Worm (Caenorhabditis elegans) whole organism, L1 larva: ENCODE measurements around the gene crb-3.
A peak's percentile ranks its signal among the peaks of the same experiment; 100 is the strongest.

Experiments
- C16A3.4 ChIP-seq: fragments of 150-350 bp; optimal IDR thresholded peaks from 2 replicates; lab custom pipeline; 2014; ENCODE audit warnings: missing biosample characterization, missing genetic modification characterization
- C34B4.2 ChIP-seq: sonication (generic microtip); optimal IDR thresholded peaks from 2 replicates; lab custom pipeline; 2017; ENCODE audit warnings: mild to moderate bottlenecking, missing genetic modification characterization, missing compliant biosample characterization
- F16B12.6 ChIP-seq: fragments of 150-350 bp; optimal IDR thresholded peaks from 2 replicates; lab custom pipeline; 2014; ENCODE audit warnings: missing biosample characterization, missing genetic modification characterization
- alr-1 ChIP-seq: fragments of 200-800 bp; sonication (Bioruptor generic); optimal IDR thresholded peaks from 2 replicates; lab custom pipeline; 2018; ENCODE audit warnings: borderline replicate concordance, mild to moderate bottlenecking, missing genetic modification characterization, missing compliant biosample characterization
- blmp-1 ChIP-seq: fragments of 150-350 bp; optimal IDR thresholded peaks from 2 replicates; lab custom pipeline; 2014; ENCODE audit warnings: missing biosample characterization, missing genetic modification characterization
- ceh-63 ChIP-seq: fragments of 200-800 bp; sonication (Bioruptor generic); optimal IDR thresholded peaks from 2 replicates; lab custom pipeline; 2018; ENCODE audit warnings: mild to moderate bottlenecking, missing genetic modification characterization, missing compliant biosample characterization
- ceh-8 ChIP-seq: fragments of 200-800 bp; sonication (Bioruptor generic); optimal IDR thresholded peaks from 2 replicates; lab custom pipeline; 2018; ENCODE audit warnings: mild to moderate bottlenecking, missing genetic modification characterization, moderate library complexity, missing compliant biosample characterization
- ces-1 ChIP-seq: fragments of 150-350 bp; optimal IDR thresholded peaks from 2 replicates; lab custom pipeline; 2014; ENCODE audit warnings: missing biosample characterization, missing genetic modification reagents, missing genetic modification characterization
- dpl-1 ChIP-seq, 3 experiments: fragments of 150-350 bp in 2 of 3; sonication (generic microtip) in 1 of 3; optimal IDR thresholded peaks; 2 replicates each; lab custom pipeline; 2014 to 2017; ENCODE audit warnings: missing biosample characterization in 3 of 3, missing genetic modification characterization in 3 of 3, missing genetic modification reagents in 3 of 3
- efl-1 ChIP-seq, 4 experiments: fragments of 150-350 bp; optimal IDR thresholded peaks in 3 of 4; peaks in 1 of 4; 1 replicate in 1 of 4; 2 replicates in 3 of 4; lab custom pipeline; 2014; ENCODE audit warnings: missing biosample characterization in 2 of 4, missing genetic modification characterization in 2 of 4, missing genetic modification reagents in 2 of 4
- elt-2 ChIP-seq: sonication (generic microtip); optimal IDR thresholded peaks from 2 replicates; lab custom pipeline; 2016; ENCODE audit warnings: missing genetic modification characterization, mild to moderate bottlenecking, inconsistent platforms, missing compliant biosample characterization, missing genetic modification reagents
- ets-5 ChIP-seq: fragments of 200-800 bp; sonication (Bioruptor generic); IDR thresholded peaks from 2 replicates; pipeline ENCODE4 v1.3.6; 2022; ENCODE audit warnings: missing genetic modification characterization, missing compliant biosample characterization
- fkh-10 ChIP-seq: sonication (generic microtip); optimal IDR thresholded peaks from 2 replicates; lab custom pipeline; 2017; ENCODE audit warnings: missing biosample characterization, missing genetic modification reagents, missing genetic modification characterization
- fkh-8 ChIP-seq: sonication (generic microtip); optimal IDR thresholded peaks from 2 replicates; lab custom pipeline; 2016; ENCODE audit warnings: mild to moderate bottlenecking, missing genetic modification characterization, missing compliant biosample characterization
- hlh-4 ChIP-seq: sonication (generic microtip); optimal IDR thresholded peaks from 2 replicates; lab custom pipeline; 2016; ENCODE audit warnings: mild to moderate bottlenecking, missing genetic modification characterization, missing compliant biosample characterization
- jun-1 ChIP-seq: fragments of 150-350 bp; optimal IDR thresholded peaks from 2 replicates; lab custom pipeline; 2014; ENCODE audit warnings: missing biosample characterization, missing genetic modification reagents, missing genetic modification characterization
- lin-15B ChIP-seq: fragments of 150-350 bp; sonication (generic microtip); optimal IDR thresholded peaks from 3 replicates; lab custom pipeline; 2014; ENCODE audit warnings: missing biosample characterization, missing genetic modification characterization
- lin-35 ChIP-seq, 2 experiments: fragments of 150-350 bp; optimal IDR thresholded peaks; 2 replicates each; lab custom pipeline; 2014; ENCODE audit warnings: missing biosample characterization in 2 of 2, missing genetic modification characterization in 2 of 2, missing genetic modification reagents in 2 of 2
- lir-3 ChIP-seq: sonication (generic microtip); optimal IDR thresholded peaks from 2 replicates; lab custom pipeline; 2016; ENCODE audit warnings: mild to moderate bottlenecking, missing genetic modification characterization, moderate library complexity, missing compliant biosample characterization; ENCODE audit not compliant: poor library complexity
- lsy-2 ChIP-seq, 2 experiments: fragments of 150-350 bp; optimal IDR thresholded peaks; 2 replicates each; lab custom pipeline; 2014; ENCODE audit warnings: missing biosample characterization in 2 of 2, missing genetic modification characterization in 2 of 2
- mep-1 ChIP-seq: fragments of 150-350 bp; optimal IDR thresholded peaks from 2 replicates; lab custom pipeline; 2014; ENCODE audit warnings: missing biosample characterization, missing genetic modification characterization
- nhr-12 ChIP-seq: sonication (generic microtip); optimal IDR thresholded peaks from 2 replicates; lab custom pipeline; 2017; ENCODE audit warnings: missing biosample characterization, missing genetic modification characterization
- nhr-19 ChIP-seq: fragments of 200-800 bp; sonication (Bioruptor generic); conservative IDR thresholded peaks from 2 replicates; pipeline ENCODE4 v1.3.6; 2022; ENCODE audit warnings: missing genetic modification characterization, missing compliant biosample characterization
- nhr-237 ChIP-seq: fragments of 150-350 bp; optimal IDR thresholded peaks from 2 replicates; lab custom pipeline; 2014; ENCODE audit warnings: missing biosample characterization, missing genetic modification characterization
- nhr-47 ChIP-seq: sonication (generic microtip); optimal IDR thresholded peaks from 2 replicates; lab custom pipeline; 2016; ENCODE audit warnings: mild to moderate bottlenecking, missing genetic modification characterization, moderate library complexity, missing compliant biosample characterization
- nhr-76 ChIP-seq: sonication (generic microtip); optimal IDR thresholded peaks from 2 replicates; lab custom pipeline; 2017; ENCODE audit warnings: missing biosample characterization, missing genetic modification characterization
- nhr-90 ChIP-seq: sonication (generic microtip); optimal IDR thresholded peaks from 2 replicates; lab custom pipeline; 2016; ENCODE audit warnings: mild to moderate bottlenecking, missing genetic modification characterization, missing compliant biosample characterization; ENCODE audit not compliant: poor library complexity
- pag-3 ChIP-seq: sonication (generic microtip); optimal IDR thresholded peaks from 2 replicates; lab custom pipeline; 2017; ENCODE audit warnings: missing genetic modification characterization, mild to moderate bottlenecking, missing compliant biosample characterization, antibody characterized with exemption, borderline replicate concordance; ENCODE audit not compliant: insufficient read depth
- pax-3 ChIP-seq: fragments of 200-800 bp; sonication (Bioruptor generic); optimal IDR thresholded peaks from 2 replicates; lab custom pipeline; 2018; ENCODE audit warnings: mild to moderate bottlenecking, missing genetic modification characterization, moderate library complexity, missing compliant biosample characterization
- snpc-4 ChIP-seq: fragments of 150-350 bp; optimal IDR thresholded peaks from 2 replicates; lab custom pipeline; 2014; ENCODE audit warnings: missing biosample characterization, missing genetic modification characterization
- snu-23 ChIP-seq: sonication (generic microtip); optimal IDR thresholded peaks from 2 replicates; lab custom pipeline; 2016; ENCODE audit warnings: missing genetic modification characterization, missing compliant biosample characterization
- sox-4 ChIP-seq: sonication (generic microtip); optimal IDR thresholded peaks from 2 replicates; lab custom pipeline; 2016; ENCODE audit warnings: missing genetic modification characterization, missing compliant biosample characterization
- tlp-1 ChIP-seq: fragments of 150-350 bp; optimal IDR thresholded peaks from 2 replicates; lab custom pipeline; 2014; ENCODE audit warnings: missing biosample characterization, missing genetic modification characterization
- unc-62 ChIP-seq: fragments of 150-350 bp; optimal IDR thresholded peaks from 2 replicates; lab custom pipeline; 2014; ENCODE audit warnings: missing biosample characterization, missing genetic modification reagents, missing genetic modification characterization
- unc-86 ChIP-seq: sonication (generic microtip); optimal IDR thresholded peaks from 2 replicates; lab custom pipeline; 2016; ENCODE audit warnings: missing genetic modification characterization, missing compliant biosample characterization
- unc-98 ChIP-seq: fragments of 200-800 bp; sonication (Bioruptor generic); IDR thresholded peaks from 2 replicates; pipeline ENCODE4 v1.3.6; 2022; ENCODE audit warnings: missing genetic modification characterization, missing compliant biosample characterization
- vab-15 ChIP-seq: sonication (generic microtip); optimal IDR thresholded peaks from 2 replicates; lab custom pipeline; 2017; ENCODE audit warnings: missing genotype, mild to moderate bottlenecking, missing genetic modification characterization, missing compliant biosample characterization
- xbp-1 ChIP-seq: sonication (generic microtip); optimal IDR thresholded peaks from 2 replicates; lab custom pipeline; 2016; ENCODE audit warnings: missing genetic modification characterization, missing compliant biosample characterization
- zip-4 ChIP-seq: fragments of 200-800 bp; sonication (Bioruptor generic); optimal IDR thresholded peaks from 2 replicates; lab custom pipeline; 2018; ENCODE audit warnings: mild to moderate bottlenecking, missing genetic modification characterization, moderate library complexity, missing compliant biosample characterization
- ztf-11 ChIP-seq, 2 experiments: sonication (generic microtip); optimal IDR thresholded peaks; 2 replicates each; lab custom pipeline; 2016 to 2017; ENCODE audit warnings: missing genetic modification characterization in 2 of 2, missing biosample characterization in 1 of 2, missing compliant biosample characterization in 1 of 2

The crb-3 gene

DNA sequence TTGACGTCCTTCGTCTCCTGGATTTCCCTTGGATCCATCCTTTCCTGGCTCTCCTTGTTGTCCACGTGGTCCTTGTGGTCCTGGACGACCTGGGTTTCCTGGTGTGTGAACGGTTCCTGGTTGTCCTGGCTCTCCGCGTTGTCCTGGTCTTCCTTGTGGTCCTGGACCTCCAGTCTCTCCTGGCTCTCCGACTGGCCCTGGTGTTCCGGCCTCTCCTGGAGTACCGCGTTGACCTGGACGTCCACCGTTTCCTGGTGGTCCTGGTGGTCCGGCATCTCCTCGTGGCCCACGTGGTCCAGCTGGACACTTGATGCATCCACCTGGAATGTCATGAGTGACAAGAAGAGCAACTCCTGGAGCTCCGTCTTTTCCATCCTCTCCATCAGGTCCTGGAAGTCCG, 30.2 kb downstream of the crb-3 start:
- TF ChIP-seq unc-62 (GFP tag; lab: Kevin White, UChicago) (no peak), lir-3 (tag; lab: Kevin White, UChicago) (no peak), ets-5 (no peak)

DNA sequence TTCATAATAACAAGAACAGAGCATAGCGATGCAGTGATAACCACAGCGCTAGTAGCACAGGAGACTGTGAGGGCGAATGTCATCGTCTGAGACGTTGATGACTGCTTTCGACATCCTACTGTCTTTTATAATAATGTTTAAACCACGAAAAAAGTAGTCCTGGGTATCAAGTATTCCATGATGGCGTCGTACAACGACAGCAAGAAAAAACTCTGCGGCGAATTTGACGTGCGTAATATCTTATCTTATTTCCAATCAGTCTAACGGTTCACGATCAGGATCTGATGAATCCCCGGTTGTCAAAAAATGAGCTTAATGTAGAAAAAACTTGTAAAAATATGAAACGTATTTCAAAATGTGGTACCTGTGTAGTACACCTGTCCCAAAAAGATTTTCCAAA, 30.9 kb downstream of the crb-3 start, which contains the start of gene col-175:
col-175 (minus strand) TSS at position 101 of the 400 bp plus-strand sequence.
- TF ChIP-seq vab-15 (tag; lab: Kevin White, UChicago) (no peak), ztf-11 (tag; optimal IDR thresholded peaks at IDR 0.05; lab: Kevin White, UChicago) (no peak), snpc-4 (tag; lab: Kevin White, UChicago) (no peak), xbp-1 (no peak), nhr-76 (no peak), ets-5 (no peak), fkh-8 (tag; lab: Kevin White, UChicago) (no peak), jun-1 (no peak), unc-86 (tag; lab: Kevin White, UChicago) (no peak)
- TF ChIP-seq, all 84 proteins: peak for 0

DNA sequence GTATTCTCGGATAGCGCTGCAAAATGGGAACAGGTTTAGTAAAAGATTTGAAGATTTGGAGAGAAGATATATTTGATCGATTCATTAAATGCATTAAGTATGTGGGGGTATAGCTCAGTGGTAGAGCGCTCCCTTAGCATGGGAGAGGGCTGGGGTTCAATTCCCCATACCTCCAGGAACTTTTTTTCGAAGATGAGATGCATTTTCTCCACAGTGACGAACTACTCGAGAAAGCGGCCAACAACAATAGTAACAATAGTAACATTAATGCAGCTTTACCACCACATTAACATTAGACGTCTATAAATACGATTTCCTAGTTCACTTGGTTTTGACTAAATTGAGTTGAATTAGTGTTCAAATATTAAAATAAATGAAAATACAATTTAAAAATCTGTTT, 34.1 kb downstream of the crb-3 start:
- TF ChIP-seq lsy-2 (tag; optimal IDR thresholded peaks at IDR 0.05; lab: Kevin White, UChicago) (no peak), C16A3.4 (tag; lab: Kevin White, UChicago) (no peak), zip-4 (GFP tag; lab: Kevin White, UChicago) (no peak), vab-15 (tag; lab: Kevin White, UChicago) (no peak), fkh-10 (GFP tag; lab: Kevin White, UChicago) (no peak), elt-2 (no peak), efl-1 (optimal IDR thresholded peaks at IDR 0.05; lab: Kevin White, UChicago) (no peak), efl-1 (GFP tag; optimal IDR thresholded peaks at IDR 0.05 in 1 of 2; lab: Kevin White, UChicago) (no peak), hlh-4 (tag; lab: Kevin White, UChicago) (no peak), pax-3 (no peak), dpl-1 (GFP tag; optimal IDR thresholded peaks at IDR 0.05; lab: Kevin White, UChicago) (no peak), ces-1 (GFP tag; lab: Kevin White, UChicago) (no peak)
- TF ChIP-seq, all 84 proteins: peak for 0

DNA sequence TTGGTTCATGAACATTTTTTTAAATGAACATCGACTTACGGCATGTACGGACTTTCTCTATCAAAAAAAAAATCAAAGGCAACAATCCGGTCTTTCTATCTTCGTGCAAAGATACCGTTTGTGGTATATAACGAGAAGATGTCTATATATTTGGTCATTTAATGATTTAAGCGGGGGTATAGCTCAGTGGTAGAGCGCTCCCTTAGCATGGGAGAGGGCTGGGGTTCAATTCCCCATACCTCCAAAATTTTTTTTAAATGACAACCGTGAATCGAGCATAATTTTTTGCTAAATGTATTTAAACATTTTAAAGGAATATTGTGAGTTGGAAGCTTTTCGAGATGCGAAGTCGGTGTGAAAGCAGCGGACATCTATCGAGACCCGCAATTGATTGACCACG, 35.1 kb downstream of the crb-3 start:
- no peak for TF ChIP-seq C34B4.2 (tag; lab: Kevin White, UChicago)
- peak in 1 of 2 experiments; percentile 3 for TF ChIP-seq lin-35 (GFP tag; optimal IDR thresholded peaks at IDR 0.05; lab: Kevin White, UChicago)
- TF ChIP-seq ces-1 (GFP tag; lab: Kevin White, UChicago), result no peak
- no peak for TF ChIP-seq mep-1 (tag; lab: Kevin White, UChicago)
- TF ChIP-seq snu-23 (GFP tag; lab: Kevin White, UChicago), result no peak
- no peak for TF ChIP-seq nhr-12 (tag; lab: Kevin White, UChicago)
- peak; percentile 23 for TF ChIP-seq nhr-90 (tag; lab: Kevin White, UChicago)
- TF ChIP-seq alr-1, result no peak
- no peak for TF ChIP-seq blmp-1

DNA sequence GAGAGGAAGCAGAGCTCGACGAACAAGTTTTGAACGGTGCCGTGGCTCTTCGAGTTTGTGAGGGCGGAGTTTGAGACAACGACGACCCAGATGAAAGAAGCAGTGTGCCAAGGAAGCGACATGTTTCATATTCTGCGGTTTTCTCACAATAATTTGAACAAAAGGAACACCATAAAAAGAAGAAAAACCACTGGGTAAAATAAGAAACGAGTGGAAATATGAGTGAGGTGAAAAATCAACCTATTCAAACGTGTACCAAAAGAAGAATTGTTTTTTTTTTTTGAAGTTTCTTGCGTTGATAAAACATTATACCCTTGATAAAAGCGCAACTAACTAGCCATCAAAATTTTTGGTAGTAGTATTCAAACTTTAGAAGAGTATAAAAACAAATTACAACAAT, 38.6 kb downstream of the crb-3 start, which contains the start of gene lgc-4:
lgc-4 (minus strand) TSS at position 101 of the 400 bp plus-strand sequence.
- TF ChIP-seq unc-62 (GFP tag; lab: Kevin White, UChicago) (no peak), unc-98 (GFP tag; lab: Robert Waterston, UW) (no peak), zip-4 (GFP tag; lab: Kevin White, UChicago) (no peak), pag-3 (no peak)

DNA sequence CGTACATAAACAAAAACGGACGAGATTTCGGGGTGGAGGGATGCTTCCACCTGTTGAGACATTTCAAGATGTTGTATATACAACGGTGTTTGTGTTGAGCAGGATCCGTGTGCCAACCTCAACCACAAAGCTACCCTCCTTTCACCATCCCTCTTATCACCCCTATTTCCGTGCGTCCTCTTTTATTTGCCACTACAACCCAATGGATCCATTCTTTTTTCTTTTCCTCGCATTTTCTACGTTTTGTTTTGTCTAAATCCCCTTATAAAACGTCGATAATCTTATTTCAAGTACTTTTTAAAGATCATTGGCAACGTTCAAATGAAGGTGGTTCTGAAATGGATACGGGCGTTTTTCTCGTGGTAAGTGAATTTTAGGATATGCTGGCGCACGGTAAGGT, 39.7 kb downstream of the crb-3 start, which contains the start of gene gpa-12:
gpa-12 (plus strand) TSS at position 301 of the 400 bp plus-strand sequence.
- no peak for TF ChIP-seq ceh-63 (GFP tag; lab: Kevin White, UChicago)
- no peak for TF ChIP-seq sox-4 (tag; lab: Kevin White, UChicago)
- TF ChIP-seq nhr-19 (GFP tag; lab: Robert Waterston, UW), result no peak
- TF ChIP-seq lir-3 (tag; lab: Kevin White, UChicago), result no peak
- TF ChIP-seq lin-35 (GFP tag; optimal IDR thresholded peaks at IDR 0.05; lab: Kevin White, UChicago), result no peak
- no peak for TF ChIP-seq nhr-237 (tag; lab: Kevin White, UChicago)
- TF ChIP-seq F16B12.6, result no peak
- TF ChIP-seq tlp-1, result no peak
- no peak for TF ChIP-seq pax-3
- TF ChIP-seq vab-15 (tag; lab: Kevin White, UChicago), result no peak
- TF ChIP-seq ceh-8, result no peak
- TF ChIP-seq zip-4 (GFP tag; lab: Kevin White, UChicago), result no peak
- TF ChIP-seq ces-1 (GFP tag; lab: Kevin White, UChicago), result no peak
- TF ChIP-seq alr-1, result no peak
- no peak for TF ChIP-seq lin-15B
- no peak for TF ChIP-seq nhr-47 (tag; lab: Kevin White, UChicago)
